Fruit fly (Drosophila melanogaster) whole organism, embryonic: ENCODE results near the gene CG33172.

Experiments used
- Bteb2 ChIP-seq: fragments of 200-800 bp; sonication (Bioruptor generic); optimal IDR thresholded peaks from 2 replicates; lab custom pipeline; 2016; ENCODE audit warnings: missing biosample characterization, missing genetic modification characterization
- C15 ChIP-seq: fragments of 200-800 bp; sonication (Bioruptor generic); IDR thresholded peaks from 3 replicates; pipeline ENCODE4 v1.3.6; 2022; ENCODE audit warnings: missing biosample characterization, missing genetic modification characterization
- CG10959 ChIP-seq: fragments of 200-800 bp; sonication (Bioruptor generic); IDR thresholded peaks from 2 replicates; pipeline ENCODE4 v1.3.6; 2022; ENCODE audit warnings: missing biosample characterization, missing genetic modification characterization
- CG11504 ChIP-seq: fragments of 200-800 bp; sonication (Bioruptor generic); optimal IDR thresholded peaks from 3 replicates; lab custom pipeline; 2019; ENCODE audit warnings: missing biosample characterization, mild to moderate bottlenecking, missing genetic modification characterization, moderate library complexity
- CG11696 ChIP-seq: fragments of 200-800 bp; sonication (Bioruptor generic); IDR thresholded peaks from 2 replicates; pipeline ENCODE4 v1.3.6; 2022; ENCODE audit warnings: missing biosample characterization, missing genetic modification characterization
- CG11723 ChIP-seq: fragments of 200-800 bp; sonication (Bioruptor generic); optimal IDR thresholded peaks from 2 replicates; lab custom pipeline; 2017; ENCODE audit warnings: missing biosample characterization, mild to moderate bottlenecking, missing genetic modification characterization
- CG13123 ChIP-seq: fragments of 200-800 bp; sonication (Bioruptor generic); optimal IDR thresholded peaks from 2 replicates; lab custom pipeline; 2016; ENCODE audit warnings: missing biosample characterization, missing genetic modification characterization
- CG14667 ChIP-seq: fragments of 200-800 bp; sonication (Bioruptor generic); IDR thresholded peaks from 2 replicates; pipeline ENCODE4 v1.3.6; 2022; ENCODE audit warnings: missing biosample characterization, missing genetic modification characterization
- CG15514 ChIP-seq: fragments of 200-800 bp; sonication (Bioruptor generic); optimal IDR thresholded peaks from 3 replicates; lab custom pipeline; 2017; ENCODE audit warnings: missing biosample characterization, missing genetic modification characterization, mild to moderate bottlenecking, moderate library complexity, missing genetic modification reagents
- CG1603 ChIP-seq: fragments of 200-800 bp; sonication (Bioruptor generic); optimal IDR thresholded peaks from 2 replicates; lab custom pipeline; 2019; ENCODE audit warnings: missing biosample characterization, mild to moderate bottlenecking, missing genetic modification characterization, moderate library complexity
- CG16779 ChIP-seq: fragments of 200-800 bp; sonication (Bioruptor generic); IDR thresholded peaks from 2 replicates; pipeline ENCODE4 v1.3.6; 2022; ENCODE audit warnings: missing biosample characterization, missing genetic modification characterization
- CG18011 ChIP-seq: fragments of 200-800 bp; sonication (Bioruptor generic); optimal IDR thresholded peaks from 2 replicates; lab custom pipeline; 2017; ENCODE audit warnings: missing biosample characterization, missing genetic modification characterization, mild to moderate bottlenecking, moderate library complexity, missing genotype
- CG18599 ChIP-seq: fragments of 200-800 bp; sonication (Bioruptor generic); optimal IDR thresholded peaks from 3 replicates; lab custom pipeline; 2017; ENCODE audit warnings: missing biosample characterization, missing genetic modification characterization, mild to moderate bottlenecking, moderate library complexity, missing genetic modification reagents
- CG2129 ChIP-seq: fragments of 200-800 bp; sonication (Bioruptor generic); IDR thresholded peaks from 2 replicates; pipeline ENCODE4 v1.3.6; 2022; ENCODE audit warnings: missing biosample characterization, missing genetic modification characterization; ENCODE audit not compliant: partially characterized antibody
- CG2889 ChIP-seq: fragments of 200-800 bp; sonication (Bioruptor generic); IDR thresholded peaks from 3 replicates; pipeline ENCODE4 v1.3.6; 2022; ENCODE audit warnings: missing biosample characterization, missing genetic modification characterization
- CG31224 ChIP-seq: fragments of 200-800 bp; sonication (Bioruptor generic); IDR thresholded peaks from 2 replicates; pipeline ENCODE4 v1.3.6; 2022; ENCODE audit warnings: missing biosample characterization, missing genetic modification characterization
- CG33213 ChIP-seq: fragments of 200-800 bp; sonication (Bioruptor generic); optimal IDR thresholded peaks from 3 replicates; lab custom pipeline; 2016; ENCODE audit warnings: missing biosample characterization, missing genetic modification characterization
- CG5180 ChIP-seq: fragments of 200-800 bp; sonication (Bioruptor generic); optimal IDR thresholded peaks from 3 replicates; lab custom pipeline; 2017; ENCODE audit warnings: missing biosample characterization, missing genetic modification characterization, mild to moderate bottlenecking, moderate library complexity, missing genetic modification reagents
- CG6791 ChIP-seq: fragments of 200-800 bp; sonication (Bioruptor generic); IDR thresholded peaks from 3 replicates; pipeline ENCODE4 v1.3.6; 2022; ENCODE audit warnings: missing biosample characterization, missing genetic modification characterization; ENCODE audit not compliant: partially characterized antibody
- CG9609 ChIP-seq: fragments of 200-800 bp; sonication (Bioruptor generic); optimal IDR thresholded peaks from 3 replicates; lab custom pipeline; 2016; ENCODE audit warnings: missing biosample characterization, missing genetic modification characterization
- D19B ChIP-seq: fragments of 200-800 bp; sonication (Bioruptor generic); optimal IDR thresholded peaks from 2 replicates; lab custom pipeline; 2017; ENCODE audit warnings: missing biosample characterization, mild to moderate bottlenecking, missing genetic modification characterization
- Dad ChIP-seq: fragments of 200-800 bp; sonication (Bioruptor generic); optimal IDR thresholded peaks from 3 replicates; lab custom pipeline; 2016; ENCODE audit warnings: missing biosample characterization, missing genetic modification characterization
- Dbx ChIP-seq: fragments of 200-800 bp; sonication (Bioruptor generic); IDR thresholded peaks from 3 replicates; pipeline ENCODE4 v1.3.6; 2022; ENCODE audit warnings: missing biosample characterization, missing genetic modification characterization
- Hsf ChIP-seq: fragments of 200-800 bp; sonication (Bioruptor generic); optimal IDR thresholded peaks from 3 replicates; lab custom pipeline; 2016; ENCODE audit warnings: missing biosample characterization, missing genetic modification characterization
- Kr ChIP-seq: fragments of 200-800 bp; sonication (Bioruptor generic); optimal IDR thresholded peaks from 2 replicates; lab custom pipeline; 2017; ENCODE audit warnings: missing biosample characterization, mild to moderate bottlenecking, missing genetic modification characterization
- Myb ChIP-seq: fragments of 200-800 bp; sonication (Bioruptor generic); optimal IDR thresholded peaks from 2 replicates; lab custom pipeline; 2016; ENCODE audit warnings: missing biosample characterization, missing genetic modification characterization
- NfI ChIP-seq: fragments of 200-800 bp; sonication (Bioruptor generic); optimal IDR thresholded peaks from 3 replicates; lab custom pipeline; 2018; ENCODE audit warnings: missing biosample characterization, mild to moderate bottlenecking, missing genetic modification characterization, moderate library complexity
- Sox102F ChIP-seq: fragments of 200-800 bp; sonication (Bioruptor generic); optimal IDR thresholded peaks from 2 replicates; lab custom pipeline; 2018; ENCODE audit warnings: missing biosample characterization, mild to moderate bottlenecking, missing genetic modification characterization, moderate library complexity
- Ssrp ChIP-seq: fragments of 200-800 bp; sonication (Bioruptor generic); optimal IDR thresholded peaks from 2 replicates; lab custom pipeline; 2018; ENCODE audit warnings: missing biosample characterization, mild to moderate bottlenecking, missing genetic modification characterization, moderate library complexity
- Usf ChIP-seq: fragments of 200-800 bp; sonication (Bioruptor generic); optimal IDR thresholded peaks from 2 replicates; lab custom pipeline; 2017; ENCODE audit warnings: missing genotype, missing biosample characterization, missing genetic modification characterization
- amos ChIP-seq: fragments of 200-800 bp; sonication (Bioruptor generic); IDR thresholded peaks from 2 replicates; pipeline ENCODE4 v1.3.6; 2022; ENCODE audit warnings: missing biosample characterization, missing genetic modification characterization; ENCODE audit not compliant: partially characterized antibody
- ap ChIP-seq: fragments of 200-800 bp; sonication (Bioruptor generic); IDR thresholded peaks from 2 replicates; pipeline ENCODE4 v1.3.6; 2022; ENCODE audit warnings: missing biosample characterization, missing genetic modification characterization
- ash1 ChIP-seq: fragments of 200-800 bp; sonication (Bioruptor generic); optimal IDR thresholded peaks from 2 replicates; lab custom pipeline; 2018; ENCODE audit warnings: missing biosample characterization, mild to moderate bottlenecking, missing genetic modification characterization
- bbx ChIP-seq: fragments of 200-800 bp; sonication (Bioruptor generic); IDR thresholded peaks from 2 replicates; pipeline ENCODE4 v1.3.6; 2022; ENCODE audit warnings: missing biosample characterization, missing genetic modification characterization; ENCODE audit not compliant: partially characterized antibody
- br ChIP-seq: fragments of >200 bp; optimal IDR thresholded peaks from 2 replicates; lab custom pipeline; 2017
- chinmo ChIP-seq: fragments of 200-800 bp; sonication (Bioruptor generic); IDR thresholded peaks from 4 replicates; pipeline ENCODE4 v1.3.6; 2022; ENCODE audit warnings: missing biosample characterization, missing genetic modification characterization; ENCODE audit not compliant: partially characterized antibody
- chm ChIP-seq: fragments of 200-800 bp; sonication (Bioruptor generic); IDR thresholded peaks from 2 replicates; pipeline ENCODE4 v1.3.6; 2022; ENCODE audit warnings: missing biosample characterization, missing genetic modification characterization
- lov ChIP-seq, 2 experiments: fragments of 200-800 bp in 1 of 2; fragments of >200 bp in 1 of 2; sonication (Bioruptor generic) in 1 of 2; IDR thresholded peaks in 1 of 2; optimal IDR thresholded peaks in 1 of 2; 2 replicates in 1 of 2; 3 replicates in 1 of 2; pipeline versions ENCODE4 v1.3.6 to Lab custom; 2017 to 2022; ENCODE audit warnings: missing biosample characterization in 1 of 2, missing genetic modification characterization in 1 of 2
- luna ChIP-seq: fragments of 200-800 bp; sonication (Bioruptor generic); optimal IDR thresholded peaks from 2 replicates; lab custom pipeline; 2016; ENCODE audit warnings: missing biosample characterization, missing genetic modification characterization
- nerfin-2 ChIP-seq: fragments of 200-800 bp; sonication (Bioruptor generic); IDR thresholded peaks from 2 replicates; pipeline ENCODE4 v1.3.6; 2022; ENCODE audit warnings: missing biosample characterization, missing genetic modification characterization; ENCODE audit not compliant: partially characterized antibody
- odd ChIP-seq: fragments of 200-800 bp; sonication (Bioruptor generic); optimal IDR thresholded peaks from 2 replicates; lab custom pipeline; 2017; ENCODE audit warnings: missing biosample characterization, mild to moderate bottlenecking, missing genetic modification characterization
- pb ChIP-seq: fragments of 200-800 bp; sonication (Bioruptor generic); optimal IDR thresholded peaks from 3 replicates; lab custom pipeline; 2016; ENCODE audit warnings: missing biosample characterization, missing genetic modification characterization
- sc ChIP-seq, 3 experiments: fragments of >200 bp in 2 of 3; fragments of 200-800 bp in 1 of 3; sonication (Bioruptor generic) in 1 of 3; optimal IDR thresholded peaks; 2 replicates in 2 of 3; 3 replicates in 1 of 3; lab custom pipeline; 2017; ENCODE audit warnings: mild to moderate bottlenecking in 1 of 3, missing biosample characterization in 1 of 3, missing genetic modification characterization in 1 of 3, missing genetic modification reagents in 1 of 3
- shn ChIP-seq: fragments of 200-800 bp; sonication (Bioruptor generic); optimal IDR thresholded peaks from 3 replicates; lab custom pipeline; 2016; ENCODE audit warnings: missing biosample characterization, missing genetic modification characterization
- sim ChIP-seq: fragments of 200-800 bp; sonication (Bioruptor generic); IDR thresholded peaks from 2 replicates; pipeline ENCODE4 v1.3.6; 2022; ENCODE audit warnings: missing biosample characterization, missing genetic modification characterization
- sr ChIP-seq: fragments of 200-800 bp; sonication (Bioruptor generic); IDR thresholded peaks from 3 replicates; pipeline ENCODE4 v1.3.6; 2022; ENCODE audit warnings: missing biosample characterization, missing genetic modification characterization
- tup ChIP-seq: fragments of 200-800 bp; sonication (Bioruptor generic); optimal IDR thresholded peaks from 2 replicates; lab custom pipeline; 2016; ENCODE audit warnings: missing biosample characterization, mild to moderate bottlenecking, missing genetic modification characterization, moderate library complexity
- twi ChIP-seq: fragments of 200-800 bp; optimal IDR thresholded peaks from 2 replicates; lab custom pipeline; 2019; ENCODE audit warnings: missing biosample characterization, mild to moderate bottlenecking, missing genetic modification characterization, moderate library complexity
- unpg ChIP-seq: fragments of 200-800 bp; sonication (Bioruptor generic); optimal IDR thresholded peaks from 3 replicates; lab custom pipeline; 2018; ENCODE audit warnings: missing biosample characterization, mild to moderate bottlenecking, missing genetic modification characterization, moderate library complexity
- z ChIP-seq: fragments of 200-800 bp; sonication (Bioruptor generic); IDR thresholded peaks from 3 replicates; pipeline ENCODE4 v1.3.6; 2022; ENCODE audit warnings: missing biosample characterization, missing genetic modification characterization

The CG33172 gene

DNA sequence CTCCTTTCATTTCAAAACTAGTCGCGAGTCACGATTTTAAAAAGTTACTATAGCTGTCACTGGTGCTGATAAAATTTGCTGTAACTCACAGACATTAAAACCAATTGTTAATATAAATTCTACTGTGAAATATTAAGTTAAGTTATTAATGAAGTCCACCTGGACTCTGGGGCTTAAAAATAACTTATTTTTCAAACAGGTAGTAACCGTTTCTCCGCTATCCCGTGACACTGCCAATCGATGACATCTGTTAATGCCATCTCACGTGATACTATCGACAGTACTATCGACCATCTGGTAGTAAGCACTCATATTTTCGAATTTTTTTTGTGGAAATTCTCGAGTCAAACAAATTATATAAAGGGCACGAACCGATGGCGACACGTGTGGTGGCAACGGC is 35.5 kb upstream of the CG33172 start, which contains the start of the genes CG12379 and MagR (continued):
- peak; percentile 62 for TF ChIP-seq nerfin-2 (GFP tag; lab: Robert Waterston, UW)
- no peak for TF ChIP-seq luna (GFP tag; lab: Kevin White, UChicago)
- no peak for TF ChIP-seq odd (GFP tag; lab: Kevin White, UChicago)
- no peak for TF ChIP-seq br (lab: Kevin White, UChicago)
- TF ChIP-seq twi (tag; lab: Kevin White, UChicago), result peak; percentile 76
- TF ChIP-seq CG11696, result no peak
- TF ChIP-seq CG1603 (tag; lab: Kevin White, UChicago), result peak; percentile 57
- no peak for TF ChIP-seq CG11504 (tag; lab: Kevin White, UChicago)
- no peak for TF ChIP-seq sc (optimal IDR thresholded peaks at IDR 0.05; lab: Kevin White, UChicago)
- no peak for TF ChIP-seq sc (GFP tag; optimal IDR thresholded peaks at IDR 0.05; lab: Kevin White, UChicago)
- peak; percentile 63 for TF ChIP-seq Hsf (GFP tag; lab: Kevin White, UChicago)
- peak; percentile 48 for TF ChIP-seq CG2129
- TF ChIP-seq ap (GFP tag; lab: Robert Waterston, UW), result no peak
- no peak for TF ChIP-seq D19B (GFP tag; lab: Kevin White, UChicago)
- peak; percentile 48 for TF ChIP-seq Dad
- no peak for TF ChIP-seq pb (GFP tag; lab: Kevin White, UChicago)
- no peak for TF ChIP-seq sim (GFP tag; lab: Robert Waterston, UW)
- TF ChIP-seq CG13123 (GFP tag; lab: Kevin White, UChicago), result no peak
- peak; percentile 75 for TF ChIP-seq Myb
- peak; percentile 25 for TF ChIP-seq CG18011 (GFP tag; lab: Kevin White, UChicago)
- TF ChIP-seq Bteb2 (GFP tag; lab: Kevin White, UChicago), result peak; percentile 16
- no peak for TF ChIP-seq CG16779 (GFP tag; lab: Robert Waterston, UW)
- no peak for TF ChIP-seq CG2889
- no peak for TF ChIP-seq Kr (GFP tag; lab: Kevin White, UChicago)
- TF ChIP-seq tup (GFP tag; lab: Kevin White, UChicago), result no peak
- peak; percentile 31 for TF ChIP-seq CG9609 (GFP tag; lab: Kevin White, UChicago)
- TF ChIP-seq CG10959 (GFP tag; lab: Robert Waterston, UW), result no peak
- peak; percentile 58 for TF ChIP-seq CG15514 (GFP tag; lab: Kevin White, UChicago)
- TF ChIP-seq CG31224 (GFP tag; lab: Robert Waterston, UW), result peak; percentile 49; the same call in 1 of the 2 replicates
- peak; percentile 27 for TF ChIP-seq CG33213 (GFP tag; lab: Kevin White, UChicago)
- peak; percentile 22 for TF ChIP-seq Usf (GFP tag; lab: Kevin White, UChicago)
- TF ChIP-seq NfI (GFP tag; lab: Kevin White, UChicago), result peak; percentile 56
- TF ChIP-seq z, result no peak
- no peak for TF ChIP-seq lov (optimal IDR thresholded peaks at IDR 0.05; lab: Kevin White, UChicago)
- TF ChIP-seq lov (GFP tag; IDR thresholded peaks at IDR 0.05; lab: Robert Waterston, UW), result no peak
- TF ChIP-seq CG6791 (GFP tag; lab: Robert Waterston, UW), result peak; percentile 67; the same call in 2 of the 3 replicates
- TF ChIP-seq Sox102F (GFP tag; lab: Kevin White, UChicago), result no peak
- peak; percentile 60 for TF ChIP-seq bbx (GFP tag; lab: Robert Waterston, UW)
- no peak for TF ChIP-seq CG14667 (GFP tag; lab: Robert Waterston, UW)
- TF ChIP-seq C15, result no peak
- no peak for TF ChIP-seq CG18599
- no peak for TF ChIP-seq CG11723 (GFP tag; lab: Kevin White, UChicago)
- TF ChIP-seq sr, result no peak
- TF ChIP-seq shn (GFP tag; lab: Kevin White, UChicago), result peak; percentile 7
- no peak for TF ChIP-seq CG5180 (GFP tag; lab: Kevin White, UChicago)
- 0 out of 4 replicates have a peak, but pooled peaks have one; percentile 67 for TF ChIP-seq chinmo
- peak; percentile 44 for TF ChIP-seq Ssrp (tag; lab: Kevin White, UChicago)
- TF ChIP-seq unpg, result no peak
- no peak for TF ChIP-seq chm (GFP tag; lab: Robert Waterston, UW)
- peak; percentile 61 for TF ChIP-seq Dbx
- peak; percentile 78 for TF ChIP-seq amos
- no peak for TF ChIP-seq ash1 (GFP tag; lab: Kevin White, UChicago)
